Worm (Caenorhabditis elegans) whole organism, young adult: ENCODE measurements around the gene ttll-15.

ENCODE experiments used
- B0336.3 ChIP-seq: fragments of 200-800 bp; sonication (Bioruptor generic); IDR thresholded peaks from 2 replicates; pipeline ENCODE4 v1.3.6; 2022; ENCODE audit warnings: missing genetic modification characterization, missing compliant biosample characterization
- C06A6.2 ChIP-seq: fragments of 200-800 bp; sonication (Bioruptor generic); conservative IDR thresholded peaks from 2 replicates; pipeline ENCODE4 v1.3.6; 2022; ENCODE audit warnings: missing genetic modification characterization, missing compliant biosample characterization
- F23B12.7 ChIP-seq: sonication (generic microtip); optimal IDR thresholded peaks from 2 replicates; lab custom pipeline; 2017; ENCODE audit warnings: missing genetic modification characterization, mild to moderate bottlenecking, missing compliant biosample characterization, antibody characterized with exemption, moderate library complexity; ENCODE audit not compliant: insufficient read depth
- F33H1.4 ChIP-seq: fragments of 200-800 bp; sonication (Bioruptor generic); IDR thresholded peaks from 2 replicates; pipeline ENCODE4 v1.3.6; 2022; ENCODE audit warnings: missing genetic modification reagents, missing genetic modification characterization, missing compliant biosample characterization
- Y53G8AR.9 ChIP-seq: fragments of 200-800 bp; sonication (Bioruptor generic); conservative IDR thresholded peaks from 2 replicates; pipeline ENCODE4 v1.3.6; 2022; ENCODE audit warnings: missing genetic modification reagents, missing genetic modification characterization, missing compliant biosample characterization
- Y56A3A.18 ChIP-seq: fragments of 200-800 bp; sonication (Bioruptor generic); IDR thresholded peaks from 2 replicates; pipeline ENCODE4 v1.3.6; 2022; ENCODE audit warnings: missing genetic modification reagents, missing genetic modification characterization, missing compliant biosample characterization
- ZK185.1 ChIP-seq: sonication (generic microtip); optimal IDR thresholded peaks from 2 replicates; lab custom pipeline; 2016; ENCODE audit warnings: mild to moderate bottlenecking, missing genetic modification characterization, missing compliant biosample characterization; ENCODE audit not compliant: poor library complexity, severe bottlenecking
- athp-1 ChIP-seq: sonication (generic microtip); optimal IDR thresholded peaks from 2 replicates; lab custom pipeline; 2017; ENCODE audit warnings: mild to moderate bottlenecking, missing genetic modification characterization, missing compliant biosample characterization
- attf-3 ChIP-seq: fragments of 200-800 bp; sonication (Bioruptor generic); conservative IDR thresholded peaks from 2 replicates; pipeline ENCODE4 v1.3.6; 2022; ENCODE audit warnings: missing genetic modification reagents, missing genetic modification characterization, missing compliant biosample characterization
- attf-5 ChIP-seq: fragments of 200-800 bp; sonication (Bioruptor generic); optimal IDR thresholded peaks from 2 replicates; lab custom pipeline; 2018; ENCODE audit warnings: mild to moderate bottlenecking, missing genetic modification characterization, missing compliant biosample characterization
- bed-1 ChIP-seq: fragments of 200-800 bp; sonication (Bioruptor generic); IDR thresholded peaks from 2 replicates; pipeline ENCODE4 v1.3.6; 2022; ENCODE audit warnings: missing genetic modification reagents, missing genetic modification characterization, missing compliant biosample characterization
- bed-2 ChIP-seq: fragments of 200-800 bp; sonication (Bioruptor generic); IDR thresholded peaks from 2 replicates; pipeline ENCODE4 v1.3.6; 2022; ENCODE audit warnings: missing genetic modification reagents, missing genetic modification characterization, missing compliant biosample characterization
- cebp-1 ChIP-seq, 2 experiments: fragments of 200-800 bp in 1 of 2; sonication (Bioruptor generic) in 1 of 2; sonication (generic microtip) in 1 of 2; IDR thresholded peaks in 1 of 2; optimal IDR thresholded peaks in 1 of 2; 2 replicates each; pipeline versions ENCODE4 v1.3.6 to Lab custom; 2017 to 2022; ENCODE audit warnings: missing compliant biosample characterization in 2 of 2, missing genetic modification characterization in 2 of 2, mild to moderate bottlenecking in 1 of 2, missing genetic modification reagents in 1 of 2, moderate library complexity in 1 of 2
- ceh-27 ChIP-seq: fragments of 200-800 bp; sonication (Bioruptor generic); optimal IDR thresholded peaks from 2 replicates; lab custom pipeline; 2018; ENCODE audit warnings: mild to moderate bottlenecking, missing genetic modification characterization, moderate library complexity, missing compliant biosample characterization
- chd-7 ChIP-seq: sonication (generic microtip); optimal IDR thresholded peaks from 2 replicates; lab custom pipeline; 2016; ENCODE audit warnings: mild to moderate bottlenecking, missing genetic modification characterization, moderate library complexity, missing compliant biosample characterization
- dox-1 ChIP-seq: fragments of 200-800 bp; sonication (Bioruptor generic); IDR thresholded peaks from 2 replicates; pipeline ENCODE4 v1.3.6; 2022; ENCODE audit warnings: missing genetic modification reagents, missing genetic modification characterization, missing compliant biosample characterization
- dpl-1 ChIP-seq: fragments of 150-350 bp; optimal IDR thresholded peaks from 2 replicates; lab custom pipeline; 2014; ENCODE audit warnings: missing biosample characterization, missing genetic modification reagents, missing genetic modification characterization
- efl-1 ChIP-seq: fragments of 150-350 bp; optimal IDR thresholded peaks from 2 replicates; lab custom pipeline; 2014; ENCODE audit warnings: missing biosample characterization, missing genetic modification reagents, missing genetic modification characterization
- egl-44 ChIP-seq: fragments of 200-800 bp; sonication (Bioruptor generic); IDR thresholded peaks from 2 replicates; pipeline ENCODE4 v1.3.6; 2022; ENCODE audit warnings: missing genetic modification reagents, missing genetic modification characterization, missing compliant biosample characterization
- hmg-1.2 ChIP-seq: fragments of 200-800 bp; sonication (Bioruptor generic); IDR thresholded peaks from 2 replicates; pipeline ENCODE4 v1.3.6; 2022; ENCODE audit warnings: missing genetic modification reagents, missing genetic modification characterization, missing compliant biosample characterization
- hmg-20 ChIP-seq: fragments of 200-800 bp; sonication (Bioruptor generic); IDR thresholded peaks from 2 replicates; pipeline ENCODE4 v1.3.6; 2022; ENCODE audit warnings: missing genetic modification reagents, missing genetic modification characterization, missing compliant biosample characterization
- hrde-1 ChIP-seq: sonication (generic microtip); optimal IDR thresholded peaks from 2 replicates; lab custom pipeline; 2016; ENCODE audit warnings: missing genetic modification characterization, mild to moderate bottlenecking, missing compliant biosample characterization, moderate library complexity, missing genotype, missing genetic modification reagents, borderline replicate concordance
- let-526 ChIP-seq: fragments of 200-800 bp; sonication (Bioruptor generic); IDR thresholded peaks from 2 replicates; pipeline ENCODE4 v1.3.6; 2022; ENCODE audit warnings: missing genetic modification reagents, missing genetic modification characterization, missing compliant biosample characterization
- lin-35 ChIP-seq, 3 experiments: fragments of 150-350 bp in 2 of 3; sonication (generic microtip) in 1 of 3; optimal IDR thresholded peaks; 2 replicates each; lab custom pipeline; 2014 to 2018; ENCODE audit warnings: missing biosample characterization in 3 of 3, missing genetic modification characterization in 3 of 3, missing genetic modification reagents in 3 of 3
- lin-40 ChIP-seq: sonication (generic microtip); optimal IDR thresholded peaks from 2 replicates; lab custom pipeline; 2016; ENCODE audit warnings: missing genetic modification characterization, mild to moderate bottlenecking, missing compliant biosample characterization, missing genotype, missing genetic modification reagents
- lin-54 ChIP-seq: fragments of 200-800 bp; sonication (Bioruptor generic); optimal IDR thresholded peaks from 2 replicates; lab custom pipeline; 2018; ENCODE audit warnings: mild to moderate bottlenecking, missing genetic modification characterization, missing compliant biosample characterization
- lir-1 ChIP-seq: fragments of 200-800 bp; sonication (Bioruptor generic); conservative IDR thresholded peaks from 2 replicates; pipeline ENCODE4 v1.3.6; 2022; ENCODE audit warnings: missing genetic modification reagents, missing genetic modification characterization, missing compliant biosample characterization
- lsl-1 ChIP-seq: fragments of 200-800 bp; sonication (Bioruptor generic); optimal IDR thresholded peaks from 2 replicates; lab custom pipeline; 2018; ENCODE audit warnings: mild to moderate bottlenecking, missing genetic modification characterization, moderate library complexity, missing compliant biosample characterization
- madf-10 ChIP-seq: sonication (generic microtip); optimal IDR thresholded peaks from 2 replicates; lab custom pipeline; 2016; ENCODE audit warnings: mild to moderate bottlenecking, missing genetic modification characterization, missing compliant biosample characterization
- madf-3 ChIP-seq: fragments of 200-800 bp; sonication (Bioruptor generic); IDR thresholded peaks from 2 replicates; pipeline ENCODE4 v1.3.6; 2022; ENCODE audit warnings: missing genetic modification reagents, missing genetic modification characterization, missing compliant biosample characterization
- mcd-1 ChIP-seq: fragments of 200-800 bp; sonication (Bioruptor generic); IDR thresholded peaks from 2 replicates; pipeline ENCODE4 v1.3.6; 2022; ENCODE audit warnings: missing genetic modification reagents, missing genetic modification characterization, missing compliant biosample characterization
- nfyb-1 ChIP-seq: fragments of 200-800 bp; sonication (Bioruptor generic); IDR thresholded peaks from 2 replicates; pipeline ENCODE4 v1.3.6; 2022; ENCODE audit warnings: missing genetic modification reagents, missing genetic modification characterization, missing compliant biosample characterization
- nhr-179 ChIP-seq: sonication (generic microtip); optimal IDR thresholded peaks from 2 replicates; lab custom pipeline; 2016; ENCODE audit warnings: mild to moderate bottlenecking, missing genetic modification characterization, missing compliant biosample characterization
- nhr-80 ChIP-seq: sonication (generic microtip); optimal IDR thresholded peaks from 2 replicates; lab custom pipeline; 2016; ENCODE audit warnings: missing genetic modification characterization, missing compliant biosample characterization
- pbrm-1 ChIP-seq: fragments of 200-800 bp; sonication (Bioruptor generic); IDR thresholded peaks from 2 replicates; pipeline ENCODE4 v1.3.6; 2022; ENCODE audit warnings: missing genetic modification reagents, missing genetic modification characterization, missing compliant biosample characterization
- rcor-1 ChIP-seq: fragments of 200-800 bp; sonication (Bioruptor generic); IDR thresholded peaks from 2 replicates; pipeline ENCODE4 v1.3.6; 2022; ENCODE audit warnings: missing genetic modification reagents, missing genetic modification characterization, missing compliant biosample characterization
- rpc-1 ChIP-seq, 2 experiments: fragments of 150-350 bp in 1 of 2; sonication (generic microtip) in 1 of 2; optimal IDR thresholded peaks; 2 replicates each; lab custom pipeline; 2014 to 2018; ENCODE audit warnings: missing biosample characterization in 1 of 2, missing genetic modification characterization in 1 of 2, missing genetic modification reagents in 1 of 2, missing genotype in 1 of 2
- snpc-1.3 ChIP-seq: sonication (generic microtip); optimal IDR thresholded peaks from 2 replicates; lab custom pipeline; 2017; ENCODE audit warnings: missing genetic modification characterization, mild to moderate bottlenecking, missing compliant biosample characterization, antibody characterized with exemption, moderate library complexity, missing genotype, missing genetic modification reagents; ENCODE audit not compliant: insufficient read depth
- snpc-4 ChIP-seq, 5 experiments: fragments of 150-350 bp in 1 of 5; sonication (generic microtip) in 4 of 5; optimal IDR thresholded peaks; 2 replicates each; lab custom pipeline; 2014 to 2018; ENCODE audit warnings: missing genetic modification characterization in 5 of 5, missing biosample characterization in 3 of 5, antibody characterized with exemption in 2 of 5, mild to moderate bottlenecking in 2 of 5, missing compliant biosample characterization in 2 of 5, missing genotype in 2 of 5, moderate library complexity in 2 of 5, missing genetic modification reagents in 1 of 5
- sptf-2 ChIP-seq: fragments of 200-800 bp; sonication (Bioruptor generic); optimal IDR thresholded peaks from 2 replicates; lab custom pipeline; 2018; ENCODE audit warnings: mild to moderate bottlenecking, missing genetic modification characterization, missing compliant biosample characterization
- tbp1 ChIP-seq: fragments of 200-800 bp; sonication (Bioruptor generic); optimal IDR thresholded peaks from 2 replicates; lab custom pipeline; 2018; ENCODE audit warnings: mild to moderate bottlenecking, missing genetic modification characterization, missing compliant biosample characterization
- tlf-1 ChIP-seq: fragments of 200-800 bp; sonication (Bioruptor generic); optimal IDR thresholded peaks from 2 replicates; lab custom pipeline; 2018; ENCODE audit warnings: mild to moderate bottlenecking, missing genetic modification characterization, missing compliant biosample characterization
- unc-130 ChIP-seq: sonication (generic microtip); optimal IDR thresholded peaks from 2 replicates; lab custom pipeline; 2016; ENCODE audit warnings: missing genetic modification reagents, missing genetic modification characterization, missing compliant biosample characterization
- ztf-18 ChIP-seq: sonication (generic microtip); optimal IDR thresholded peaks from 2 replicates; lab custom pipeline; 2016; ENCODE audit warnings: missing genotype, mild to moderate bottlenecking, missing genetic modification characterization, missing compliant biosample characterization

Gene ttll-15

ce11 chrV:10352928-10353427 lies 5.4 kb upstream of the ttll-15 start, which contains the start of gene nol-56:
TSS of gene nol-56 (minus strand) at chrV:10352978.
- TF ChIP-seq dox-1 (GFP tag; lab: Robert Waterston, UW) (peak; percentile 74), egl-44 (GFP tag; lab: Robert Waterston, UW) (no peak), lin-40 (tag; lab: Kevin White, UChicago) (peak; percentile 71), mcd-1 (GFP tag; lab: Robert Waterston, UW) (peak; percentile 78), pbrm-1 (GFP tag; lab: Robert Waterston, UW) (peak; percentile 39; the same call in 1 of the 2 replicates), let-526 (GFP tag; lab: Robert Waterston, UW) (0 out of 2 replicates have a peak, but pooled peaks have one; percentile 25), chd-7 (tag; lab: Kevin White, UChicago) (no peak), rpc-1 (optimal IDR thresholded peaks at IDR 0.05; lab: Kevin White, UChicago) (no peak), rpc-1 (tag; optimal IDR thresholded peaks at IDR 0.05; lab: Kevin White, UChicago) (no peak), madf-3 (GFP tag; lab: Robert Waterston, UW) (peak; percentile 79), athp-1 (tag; lab: Kevin White, UChicago) (peak; percentile 2), lsl-1 (GFP tag; lab: Kevin White, UChicago) (peak; percentile 53), hmg-1.2 (GFP tag; lab: Robert Waterston, UW) (0 out of 2 replicates have a peak, but pooled peaks have one; percentile 10), tbp1 (GFP tag; lab: Kevin White, UChicago) (peak; percentile 47), attf-5 (GFP tag; lab: Kevin White, UChicago) (peak; percentile 63), nhr-80 (tag; lab: Kevin White, UChicago) (peak; percentile 16), hrde-1 (tag; lab: Kevin White, UChicago) (peak; percentile 13), Y53G8AR.9 (GFP tag; lab: Robert Waterston, UW) (0 out of 2 replicates have a peak, but pooled peaks have one; percentile 38), F23B12.7 (tag; lab: Kevin White, UChicago) (no peak), dpl-1 (GFP tag; lab: Kevin White, UChicago) (peak; percentile 60), bed-2 (GFP tag; lab: Robert Waterston, UW) (peak; percentile 14; the same call in 1 of the 2 replicates), nfyb-1 (GFP tag; lab: Robert Waterston, UW) (0 out of 2 replicates have a peak, but pooled peaks have one; percentile 62), Y56A3A.18 (GFP tag; lab: Robert Waterston, UW) (no peak), tlf-1 (GFP tag; lab: Kevin White, UChicago) (peak; percentile 48), ceh-27 (GFP tag; lab: Kevin White, UChicago) (peak; percentile 65), C06A6.2 (GFP tag; lab: Robert Waterston, UW) (no peak), bed-1 (GFP tag; lab: Robert Waterston, UW) (no peak), cebp-1 (GFP tag; IDR thresholded peaks at IDR 0.05; lab: Robert Waterston, UW) (no peak), cebp-1 (tag; optimal IDR thresholded peaks at IDR 0.05; lab: Kevin White, UChicago) (peak; percentile 53), nhr-179 (no peak), snpc-1.3 (tag; lab: Kevin White, UChicago) (peak; percentile 33), unc-130 (peak; percentile 49), hmg-20 (GFP tag; lab: Robert Waterston, UW) (0 out of 2 replicates have a peak, but pooled peaks have one; percentile 25), efl-1 (peak; percentile 49), lin-54 (GFP tag; lab: Kevin White, UChicago) (peak; percentile 72), ZK185.1 (tag; lab: Kevin White, UChicago) (peak; percentile 79), attf-3 (GFP tag; lab: Robert Waterston, UW) (peak; percentile 32; the same call in 1 of the 2 replicates), lin-35 (GFP tag; optimal IDR thresholded peaks at IDR 0.05; lab: Kevin White, UChicago) (peak in 1 of 3 experiments; percentile 71), rcor-1 (GFP tag; lab: Robert Waterston, UW) (0 out of 2 replicates have a peak, but pooled peaks have one; percentile 15), B0336.3 (GFP tag; lab: Robert Waterston, UW) (no peak), madf-10 (tag; lab: Kevin White, UChicago) (peak; percentile 29), snpc-4 (GFP tag; optimal IDR thresholded peaks at IDR 0.05; lab: Kevin White, UChicago) (peak; percentile 17), snpc-4 (tag; optimal IDR thresholded peaks at IDR 0.05; lab: Kevin White, UChicago) (peak in 3 of 4 experiments; percentile 41 to 50 (median 48)), lir-1 (GFP tag; lab: Robert Waterston, UW) (peak; percentile 33; the same call in 1 of the 2 replicates), ztf-18 (tag; lab: Kevin White, UChicago) (peak; percentile 64), sptf-2 (GFP tag; lab: Kevin White, UChicago) (no peak), F33H1.4 (GFP tag; lab: Robert Waterston, UW) (peak; percentile 95)
